Worm (Caenorhabditis elegans) whole organism, L1 larva: ENCODE results near the gene C45E5.1.

Source experiments
- C34B4.2 ChIP-seq: sonication (generic microtip); optimal IDR thresholded peaks from 2 replicates; lab custom pipeline; 2017; ENCODE audit warnings: mild to moderate bottlenecking, missing genetic modification characterization, missing compliant biosample characterization
- ama-1 ChIP-seq: fragments of 150-350 bp; optimal IDR thresholded peaks from 2 replicates; lab custom pipeline; 2014
- blmp-1 ChIP-seq: fragments of 150-350 bp; optimal IDR thresholded peaks from 2 replicates; lab custom pipeline; 2014; ENCODE audit warnings: missing biosample characterization, missing genetic modification characterization
- ceh-82 ChIP-seq, 3 experiments: fragments of 150-350 bp in 1 of 3; sonication (generic microtip) in 2 of 3; optimal IDR thresholded peaks; 2 replicates each; lab custom pipeline; 2014 to 2017; ENCODE audit warnings: missing biosample characterization in 3 of 3, missing genetic modification characterization in 3 of 3
- lin-35 ChIP-seq, 2 experiments: fragments of 150-350 bp; optimal IDR thresholded peaks; 2 replicates each; lab custom pipeline; 2014; ENCODE audit warnings: missing biosample characterization in 2 of 2, missing genetic modification characterization in 2 of 2, missing genetic modification reagents in 2 of 2
- nhr-11 ChIP-seq: fragments of 150-350 bp; optimal IDR thresholded peaks from 2 replicates; lab custom pipeline; 2014; ENCODE audit warnings: missing biosample characterization, missing genetic modification characterization
- nhr-76 ChIP-seq: sonication (generic microtip); optimal IDR thresholded peaks from 2 replicates; lab custom pipeline; 2017; ENCODE audit warnings: missing biosample characterization, missing genetic modification characterization

- TF ChIP-seq ama-1 (lab: Kevin White, UChicago) = no peak
- TF ChIP-seq C34B4.2 (tag; lab: Kevin White, UChicago) = no peak
- no peak for TF ChIP-seq ceh-82 (tag; optimal IDR thresholded peaks at IDR 0.05; lab: Kevin White, UChicago)
- TF ChIP-seq lin-35 (GFP tag; optimal IDR thresholded peaks at IDR 0.05; lab: Kevin White, UChicago) = no peak
- TF ChIP-seq nhr-76 = no peak
- TF ChIP-seq nhr-11 = no peak
- peak; percentile 88 for TF ChIP-seq blmp-1 (tag; lab: Kevin White, UChicago)
These were observed 35.4 kb upstream of the C45E5.1 start, which contains the start of gene C55C3.1 for ce11 chrIV:5708796-5709195.
